Worm (Caenorhabditis elegans) whole organism, midembryonic: ENCODE data around the gene mam-5.

ENCODE experiments used
- T22C8.4 ChIP-seq: fragments of 200-800 bp; sonication (Bioruptor generic); IDR thresholded peaks from 2 replicates; pipeline ENCODE4 v1.3.6; 2022; ENCODE audit warnings: missing genetic modification characterization, missing compliant biosample characterization
- flt-1 ChIP-seq: fragments of 200-800 bp; sonication (Bioruptor generic); IDR thresholded peaks from 2 replicates; pipeline ENCODE4 v1.3.6; 2022; ENCODE audit warnings: missing genetic modification characterization, missing compliant biosample characterization
- klf-2 ChIP-seq: fragments of 200-800 bp; sonication (Bioruptor generic); conservative IDR thresholded peaks from 2 replicates; pipeline ENCODE4 v1.3.6; 2022; ENCODE audit warnings: missing genetic modification reagents, missing genetic modification characterization, missing compliant biosample characterization
- med-1 ChIP-seq: sonication (generic microtip); optimal IDR thresholded peaks from 2 replicates; lab custom pipeline; 2017; ENCODE audit warnings: missing genetic modification characterization, mild to moderate bottlenecking, missing compliant biosample characterization, antibody characterized with exemption, missing genetic modification reagents; ENCODE audit not compliant: insufficient read depth
- ztf-23 ChIP-seq: fragments of 200-800 bp; sonication (Bioruptor generic); IDR thresholded peaks from 2 replicates; pipeline ENCODE4 v1.3.6; 2022; ENCODE audit warnings: missing genetic modification reagents, missing genetic modification characterization, missing compliant biosample characterization
- ztf-29 ChIP-seq: fragments of 200-800 bp; sonication (Bioruptor generic); IDR thresholded peaks from 2 replicates; pipeline ENCODE4 v1.3.6; 2022; ENCODE audit warnings: missing genetic modification reagents, missing genetic modification characterization, missing compliant biosample characterization

DNA sequence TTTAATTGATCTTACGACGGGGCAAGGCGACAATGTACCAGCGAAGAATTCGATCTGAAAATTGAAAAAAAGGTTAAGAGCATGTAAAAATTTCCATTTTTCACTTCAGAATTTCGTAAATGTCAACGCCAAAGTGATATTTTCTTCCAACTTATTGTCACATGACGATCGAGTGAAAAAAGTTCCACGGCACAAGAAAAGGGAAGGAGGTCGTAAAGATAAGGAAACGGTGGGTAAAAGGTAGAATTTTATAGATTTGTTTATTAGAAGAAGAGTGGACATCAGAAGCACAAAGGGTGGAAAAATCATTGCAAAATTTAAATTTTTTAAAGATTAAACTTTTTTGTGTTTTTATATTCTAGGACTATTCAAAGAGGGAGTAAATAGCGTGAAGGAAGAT, 24.5 kb upstream of the mam-5 start:
- TF ChIP-seq med-1 (GFP tag; lab: Kevin White, UChicago) (no peak), flt-1 (GFP tag; lab: Robert Waterston, UW) (no peak), ztf-23 (no peak), T22C8.4 (GFP tag; lab: Robert Waterston, UW) (no peak), klf-2 (GFP tag; lab: Robert Waterston, UW) (no peak), ztf-29 (GFP tag; lab: Robert Waterston, UW) (no peak)
